Worm (Caenorhabditis elegans) whole organism, L1 larva: ENCODE data around the gene smrd-1.

ENCODE experiments used
- C04F5.9 ChIP-seq: sonication (generic microtip); optimal IDR thresholded peaks from 2 replicates; lab custom pipeline; 2016; ENCODE audit warnings: missing genetic modification characterization, missing compliant biosample characterization
- C16A3.4 ChIP-seq: fragments of 150-350 bp; optimal IDR thresholded peaks from 2 replicates; lab custom pipeline; 2014; ENCODE audit warnings: missing biosample characterization, missing genetic modification characterization
- C34B4.2 ChIP-seq: sonication (generic microtip); optimal IDR thresholded peaks from 2 replicates; lab custom pipeline; 2017; ENCODE audit warnings: mild to moderate bottlenecking, missing genetic modification characterization, missing compliant biosample characterization
- F16B12.6 ChIP-seq: fragments of 150-350 bp; optimal IDR thresholded peaks from 2 replicates; lab custom pipeline; 2014; ENCODE audit warnings: missing biosample characterization, missing genetic modification characterization
- Y116A8C.19 ChIP-seq: sonication (generic microtip); optimal IDR thresholded peaks from 2 replicates; lab custom pipeline; 2016; ENCODE audit warnings: missing compliant biosample characterization, missing genetic modification characterization, borderline replicate concordance
- aly-2 ChIP-seq: fragments of 150-350 bp; optimal IDR thresholded peaks from 2 replicates; lab custom pipeline; 2014; ENCODE audit warnings: missing biosample characterization, missing genetic modification characterization
- blmp-1 ChIP-seq: fragments of 150-350 bp; optimal IDR thresholded peaks from 2 replicates; lab custom pipeline; 2014; ENCODE audit warnings: missing biosample characterization, missing genetic modification characterization
- ceh-82 ChIP-seq, 3 experiments: fragments of 150-350 bp in 1 of 3; sonication (generic microtip) in 2 of 3; optimal IDR thresholded peaks; 2 replicates each; lab custom pipeline; 2014 to 2017; ENCODE audit warnings: missing biosample characterization in 3 of 3, missing genetic modification characterization in 3 of 3
- ceh-88 ChIP-seq: fragments of 200-800 bp; sonication (Bioruptor generic); IDR thresholded peaks from 2 replicates; pipeline ENCODE4 v1.3.6; 2022; ENCODE audit warnings: missing genetic modification characterization, missing compliant biosample characterization
- ceh-90 ChIP-seq: sonication (generic microtip); optimal IDR thresholded peaks from 2 replicates; lab custom pipeline; 2016; ENCODE audit warnings: missing genetic modification characterization, missing compliant biosample characterization
- ces-1 ChIP-seq: fragments of 150-350 bp; optimal IDR thresholded peaks from 2 replicates; lab custom pipeline; 2014; ENCODE audit warnings: missing biosample characterization, missing genetic modification reagents, missing genetic modification characterization
- dpl-1 ChIP-seq, 3 experiments: fragments of 150-350 bp in 2 of 3; sonication (generic microtip) in 1 of 3; optimal IDR thresholded peaks; 2 replicates each; lab custom pipeline; 2014 to 2017; ENCODE audit warnings: missing biosample characterization in 3 of 3, missing genetic modification characterization in 3 of 3, missing genetic modification reagents in 3 of 3
- efl-1 ChIP-seq, 4 experiments: fragments of 150-350 bp; optimal IDR thresholded peaks in 3 of 4; peaks in 1 of 4; 1 replicate in 1 of 4; 2 replicates in 3 of 4; lab custom pipeline; 2014; ENCODE audit warnings: missing biosample characterization in 2 of 4, missing genetic modification characterization in 2 of 4, missing genetic modification reagents in 2 of 4
- efl-3 ChIP-seq: fragments of 200-800 bp; sonication (Bioruptor generic); optimal IDR thresholded peaks from 2 replicates; lab custom pipeline; 2018; ENCODE audit warnings: mild to moderate bottlenecking, missing genetic modification characterization, missing compliant biosample characterization
- egl-13 ChIP-seq: sonication (generic microtip); optimal IDR thresholded peaks from 2 replicates; lab custom pipeline; 2016; ENCODE audit warnings: missing genotype, missing genetic modification reagents, missing genetic modification characterization, missing compliant biosample characterization
- elt-3 ChIP-seq, 6 experiments: fragments of 150-350 bp in 1 of 6; sonication (generic microtip); optimal IDR thresholded peaks; 2 replicates each; lab custom pipeline; 2017 to 2018; ENCODE audit warnings: missing biosample characterization in 6 of 6, missing genetic modification characterization in 6 of 6, inconsistent platforms in 1 of 6
- fkh-8 ChIP-seq: sonication (generic microtip); optimal IDR thresholded peaks from 2 replicates; lab custom pipeline; 2016; ENCODE audit warnings: mild to moderate bottlenecking, missing genetic modification characterization, missing compliant biosample characterization
- grh-1 ChIP-seq: fragments of 200-800 bp; sonication (Bioruptor generic); IDR thresholded peaks from 2 replicates; pipeline ENCODE4 v1.3.6; 2022; ENCODE audit warnings: missing genetic modification reagents, missing genetic modification characterization, missing compliant biosample characterization
- lin-14 ChIP-seq: fragments of 200-800 bp; sonication (Bioruptor generic); optimal IDR thresholded peaks from 2 replicates; lab custom pipeline; 2018; ENCODE audit warnings: mild to moderate bottlenecking, missing genetic modification characterization, moderate library complexity, missing compliant biosample characterization
- lin-35 ChIP-seq, 2 experiments: fragments of 150-350 bp; optimal IDR thresholded peaks; 2 replicates each; lab custom pipeline; 2014; ENCODE audit warnings: missing biosample characterization in 2 of 2, missing genetic modification characterization in 2 of 2, missing genetic modification reagents in 2 of 2
- lin-39 ChIP-seq: fragments of 150-350 bp; optimal IDR thresholded peaks from 2 replicates; lab custom pipeline; 2014; ENCODE audit warnings: missing biosample characterization, missing genetic modification reagents, missing genetic modification characterization
- lir-3 ChIP-seq: sonication (generic microtip); optimal IDR thresholded peaks from 2 replicates; lab custom pipeline; 2016; ENCODE audit warnings: mild to moderate bottlenecking, missing genetic modification characterization, moderate library complexity, missing compliant biosample characterization; ENCODE audit not compliant: poor library complexity
- lsy-2 ChIP-seq, 2 experiments: fragments of 150-350 bp; optimal IDR thresholded peaks; 2 replicates each; lab custom pipeline; 2014; ENCODE audit warnings: missing biosample characterization in 2 of 2, missing genetic modification characterization in 2 of 2
- mab-9 ChIP-seq: fragments of 200-800 bp; sonication (Bioruptor generic); IDR thresholded peaks from 2 replicates; pipeline ENCODE4 v1.3.6; 2022; ENCODE audit warnings: missing genetic modification reagents, missing genetic modification characterization, missing compliant biosample characterization
- mdl-1 ChIP-seq, 2 experiments: fragments of 150-350 bp; optimal IDR thresholded peaks; 2 replicates each; lab custom pipeline; 2014 to 2017; ENCODE audit warnings: missing biosample characterization in 2 of 2, missing genetic modification characterization in 2 of 2, inconsistent platforms in 1 of 2
- mef-2 ChIP-seq: fragments of 150-350 bp; optimal IDR thresholded peaks from 2 replicates; lab custom pipeline; 2014; ENCODE audit warnings: missing biosample characterization, missing genetic modification characterization
- mep-1 ChIP-seq: fragments of 150-350 bp; optimal IDR thresholded peaks from 2 replicates; lab custom pipeline; 2014; ENCODE audit warnings: missing biosample characterization, missing genetic modification characterization
- nhr-11 ChIP-seq: fragments of 150-350 bp; optimal IDR thresholded peaks from 2 replicates; lab custom pipeline; 2014; ENCODE audit warnings: missing biosample characterization, missing genetic modification characterization
- nhr-19 ChIP-seq: fragments of 200-800 bp; sonication (Bioruptor generic); conservative IDR thresholded peaks from 2 replicates; pipeline ENCODE4 v1.3.6; 2022; ENCODE audit warnings: missing genetic modification characterization, missing compliant biosample characterization
- nhr-237 ChIP-seq: fragments of 150-350 bp; optimal IDR thresholded peaks from 2 replicates; lab custom pipeline; 2014; ENCODE audit warnings: missing biosample characterization, missing genetic modification characterization
- nhr-28 ChIP-seq: fragments of 150-350 bp; optimal IDR thresholded peaks from 2 replicates; lab custom pipeline; 2014; ENCODE audit warnings: missing biosample characterization, missing genetic modification characterization
- nhr-47 ChIP-seq: sonication (generic microtip); optimal IDR thresholded peaks from 2 replicates; lab custom pipeline; 2016; ENCODE audit warnings: mild to moderate bottlenecking, missing genetic modification characterization, moderate library complexity, missing compliant biosample characterization
- nhr-85 ChIP-seq: sonication (generic microtip); peaks from one replicate; lab custom pipeline; 2016; ENCODE audit warnings: missing genetic modification characterization, inconsistent platforms, missing compliant biosample characterization
- pag-3 ChIP-seq: sonication (generic microtip); optimal IDR thresholded peaks from 2 replicates; lab custom pipeline; 2017; ENCODE audit warnings: missing genetic modification characterization, mild to moderate bottlenecking, missing compliant biosample characterization, antibody characterized with exemption, borderline replicate concordance; ENCODE audit not compliant: insufficient read depth
- pax-3 ChIP-seq: fragments of 200-800 bp; sonication (Bioruptor generic); optimal IDR thresholded peaks from 2 replicates; lab custom pipeline; 2018; ENCODE audit warnings: mild to moderate bottlenecking, missing genetic modification characterization, moderate library complexity, missing compliant biosample characterization
- skn-1 ChIP-seq: fragments of 150-350 bp; optimal IDR thresholded peaks from 2 replicates; lab custom pipeline; 2014; ENCODE audit warnings: missing biosample characterization, missing genetic modification characterization
- snpc-4 ChIP-seq: fragments of 150-350 bp; optimal IDR thresholded peaks from 2 replicates; lab custom pipeline; 2014; ENCODE audit warnings: missing biosample characterization, missing genetic modification characterization
- snu-23 ChIP-seq: sonication (generic microtip); optimal IDR thresholded peaks from 2 replicates; lab custom pipeline; 2016; ENCODE audit warnings: missing genetic modification characterization, missing compliant biosample characterization
- swsn-7 ChIP-seq: sonication (generic microtip); optimal IDR thresholded peaks from 2 replicates; lab custom pipeline; 2016; ENCODE audit warnings: missing genetic modification characterization, missing compliant biosample characterization
- tbx-2 ChIP-seq: sonication (generic microtip); optimal IDR thresholded peaks from 2 replicates; lab custom pipeline; 2016; ENCODE audit warnings: missing genetic modification characterization, missing compliant biosample characterization
- tlp-1 ChIP-seq: fragments of 150-350 bp; optimal IDR thresholded peaks from 2 replicates; lab custom pipeline; 2014; ENCODE audit warnings: missing biosample characterization, missing genetic modification characterization
- unc-130 ChIP-seq: fragments of 150-350 bp; optimal IDR thresholded peaks from 2 replicates; lab custom pipeline; 2017; ENCODE audit warnings: missing biosample characterization, missing genetic modification characterization, inconsistent platforms
- unc-98 ChIP-seq: fragments of 200-800 bp; sonication (Bioruptor generic); IDR thresholded peaks from 2 replicates; pipeline ENCODE4 v1.3.6; 2022; ENCODE audit warnings: missing genetic modification characterization, missing compliant biosample characterization
- xbp-1 ChIP-seq: sonication (generic microtip); optimal IDR thresholded peaks from 2 replicates; lab custom pipeline; 2016; ENCODE audit warnings: missing genetic modification characterization, missing compliant biosample characterization
- zip-4 ChIP-seq: fragments of 200-800 bp; sonication (Bioruptor generic); optimal IDR thresholded peaks from 2 replicates; lab custom pipeline; 2018; ENCODE audit warnings: mild to moderate bottlenecking, missing genetic modification characterization, moderate library complexity, missing compliant biosample characterization

The smrd-1 gene

ce11 chrIII:10386476-10386875 is 49.3 kb downstream of the smrd-1 start, which contains the start of gene C38H2.3:
TSS of gene C38H2.3 (minus strand) at chrIII:10386576.
- no peak for TF ChIP-seq Y116A8C.19 (tag; lab: Kevin White, UChicago)

- TF ChIP-seq efl-1 (optimal IDR thresholded peaks at IDR 0.05; lab: Kevin White, UChicago): no peak
- TF ChIP-seq efl-1 (GFP tag; optimal IDR thresholded peaks at IDR 0.05 in 1 of 2; lab: Kevin White, UChicago): peak in 1 of 2 experiments; percentile 15
- TF ChIP-seq C16A3.4 (tag; lab: Kevin White, UChicago): no peak
These were observed 52.0 kb downstream of the smrd-1 start for ce11 chrIII:10383804-10384203.

ce11 chrIII:10381473-10381872 is 54.3 kb downstream of the smrd-1 start, which contains the start of gene C38H2.2:
TSS of gene C38H2.2 (plus strand) at chrIII:10381773.
- TF ChIP-seq mab-9 (GFP tag; lab: Robert Waterston, UW) (no peak), nhr-11 (tag; lab: Kevin White, UChicago) (no peak), ceh-90 (tag; lab: Kevin White, UChicago) (no peak), egl-13 (tag; lab: Kevin White, UChicago) (no peak), skn-1 (no peak), tlp-1 (no peak), elt-3 (tag; optimal IDR thresholded peaks at IDR 0.05; lab: Kevin White, UChicago) (no peak), ceh-88 (GFP tag; lab: Robert Waterston, UW) (no peak), ceh-82 (tag; optimal IDR thresholded peaks at IDR 0.05; lab: Kevin White, UChicago) (no peak)
- TF ChIP-seq, all 84 proteins: peak for 0

ce11 chrIII:10380640-10381039 is 55.1 kb downstream of the smrd-1 start:
- TF ChIP-seq tlp-1 (no peak), nhr-11 (tag; lab: Kevin White, UChicago) (no peak), lin-35 (GFP tag; optimal IDR thresholded peaks at IDR 0.05; lab: Kevin White, UChicago) (peak in 1 of 2 experiments; percentile 11), egl-13 (tag; lab: Kevin White, UChicago) (no peak), lin-39 (no peak), nhr-85 (peak; percentile 43), ces-1 (GFP tag; lab: Kevin White, UChicago) (no peak), F16B12.6 (tag; lab: Kevin White, UChicago) (no peak), nhr-28 (tag; lab: Kevin White, UChicago) (no peak), Y116A8C.19 (tag; lab: Kevin White, UChicago) (no peak), lir-3 (no peak), lin-14 (GFP tag; lab: Kevin White, UChicago) (peak; percentile 62), mdl-1 (tag; optimal IDR thresholded peaks at IDR 0.05; lab: Kevin White, UChicago) (no peak), fkh-8 (tag; lab: Kevin White, UChicago) (no peak), C34B4.2 (tag; lab: Kevin White, UChicago) (no peak), aly-2 (tag; lab: Kevin White, UChicago) (no peak), snpc-4 (tag; lab: Kevin White, UChicago) (no peak), xbp-1 (tag; lab: Kevin White, UChicago) (no peak), pax-3 (tag; lab: Kevin White, UChicago) (no peak), nhr-47 (tag; lab: Kevin White, UChicago) (no peak), pag-3 (no peak), blmp-1 (tag; lab: Kevin White, UChicago) (peak; percentile 84), unc-130 (no peak), C04F5.9 (tag; lab: Kevin White, UChicago) (no peak), efl-1 (optimal IDR thresholded peaks at IDR 0.05; lab: Kevin White, UChicago) (peak; percentile 30 to 38), efl-1 (GFP tag; optimal IDR thresholded peaks at IDR 0.05 in 1 of 2; lab: Kevin White, UChicago) (peak; percentile 17 to 85), lsy-2 (tag; optimal IDR thresholded peaks at IDR 0.05; lab: Kevin White, UChicago) (peak; percentile 17 to 19), grh-1 (no peak), tbx-2 (tag; lab: Kevin White, UChicago) (no peak), dpl-1 (GFP tag; optimal IDR thresholded peaks at IDR 0.05; lab: Kevin White, UChicago) (peak in 1 of 3 experiments; percentile 9), ceh-82 (tag; optimal IDR thresholded peaks at IDR 0.05; lab: Kevin White, UChicago) (peak in 1 of 3 experiments; percentile 9), efl-3 (GFP tag; lab: Kevin White, UChicago) (no peak), mef-2 (tag; lab: Kevin White, UChicago) (no peak), zip-4 (GFP tag; lab: Kevin White, UChicago) (no peak), nhr-237 (tag; lab: Kevin White, UChicago) (no peak), nhr-19 (no peak), mep-1 (peak; percentile 35), swsn-7 (peak; percentile 16), unc-98 (GFP tag; lab: Robert Waterston, UW) (no peak), snu-23 (GFP tag; lab: Kevin White, UChicago) (peak; percentile 23)
